Worm (Caenorhabditis elegans) whole organism, L1 larva: ENCODE results near the gene ZK1248.20.
A peak's percentile ranks its signal among the peaks of the same experiment; 100 is the strongest.

ENCODE experiments used
- C04F5.9 ChIP-seq: sonication (generic microtip); optimal IDR thresholded peaks from 2 replicates; lab custom pipeline; 2016; ENCODE audit warnings: missing genetic modification characterization, missing compliant biosample characterization
- C16A3.4 ChIP-seq: fragments of 150-350 bp; optimal IDR thresholded peaks from 2 replicates; lab custom pipeline; 2014; ENCODE audit warnings: missing biosample characterization, missing genetic modification characterization
- aha-1 ChIP-seq: fragments of 150-350 bp; optimal IDR thresholded peaks from 2 replicates; lab custom pipeline; 2014; ENCODE audit warnings: missing biosample characterization, missing genetic modification characterization
- ceh-8 ChIP-seq: fragments of 200-800 bp; sonication (Bioruptor generic); optimal IDR thresholded peaks from 2 replicates; lab custom pipeline; 2018; ENCODE audit warnings: mild to moderate bottlenecking, missing genetic modification characterization, moderate library complexity, missing compliant biosample characterization
- ceh-82 ChIP-seq, 3 experiments: fragments of 150-350 bp in 1 of 3; sonication (generic microtip) in 2 of 3; optimal IDR thresholded peaks; 2 replicates each; lab custom pipeline; 2014 to 2017; ENCODE audit warnings: missing biosample characterization in 3 of 3, missing genetic modification characterization in 3 of 3
- ceh-88 ChIP-seq: fragments of 200-800 bp; sonication (Bioruptor generic); IDR thresholded peaks from 2 replicates; pipeline ENCODE4 v1.3.6; 2022; ENCODE audit warnings: missing genetic modification characterization, missing compliant biosample characterization
- dpl-1 ChIP-seq, 3 experiments: fragments of 150-350 bp in 2 of 3; sonication (generic microtip) in 1 of 3; optimal IDR thresholded peaks; 2 replicates each; lab custom pipeline; 2014 to 2017; ENCODE audit warnings: missing biosample characterization in 3 of 3, missing genetic modification characterization in 3 of 3, missing genetic modification reagents in 3 of 3
- dsc-1 ChIP-seq: sonication (generic microtip); optimal IDR thresholded peaks from 2 replicates; lab custom pipeline; 2016; ENCODE audit warnings: mild to moderate bottlenecking, missing genetic modification characterization, missing compliant biosample characterization
- efl-1 ChIP-seq, 4 experiments: fragments of 150-350 bp; optimal IDR thresholded peaks in 3 of 4; peaks in 1 of 4; 1 replicate in 1 of 4; 2 replicates in 3 of 4; lab custom pipeline; 2014; ENCODE audit warnings: missing biosample characterization in 2 of 4, missing genetic modification characterization in 2 of 4, missing genetic modification reagents in 2 of 4
- efl-3 ChIP-seq: fragments of 200-800 bp; sonication (Bioruptor generic); optimal IDR thresholded peaks from 2 replicates; lab custom pipeline; 2018; ENCODE audit warnings: mild to moderate bottlenecking, missing genetic modification characterization, missing compliant biosample characterization
- ets-5 ChIP-seq: fragments of 200-800 bp; sonication (Bioruptor generic); IDR thresholded peaks from 2 replicates; pipeline ENCODE4 v1.3.6; 2022; ENCODE audit warnings: missing genetic modification characterization, missing compliant biosample characterization
- fkh-4 ChIP-seq: sonication (generic microtip); optimal IDR thresholded peaks from 2 replicates; lab custom pipeline; 2016; ENCODE audit warnings: missing compliant biosample characterization, missing genetic modification characterization, borderline replicate concordance
- fkh-8 ChIP-seq: sonication (generic microtip); optimal IDR thresholded peaks from 2 replicates; lab custom pipeline; 2016; ENCODE audit warnings: mild to moderate bottlenecking, missing genetic modification characterization, missing compliant biosample characterization
- fos-1 ChIP-seq: fragments of 150-350 bp; optimal IDR thresholded peaks from 2 replicates; lab custom pipeline; 2014; ENCODE audit warnings: missing biosample characterization, missing genetic modification characterization
- grh-1 ChIP-seq: fragments of 200-800 bp; sonication (Bioruptor generic); IDR thresholded peaks from 2 replicates; pipeline ENCODE4 v1.3.6; 2022; ENCODE audit warnings: missing genetic modification reagents, missing genetic modification characterization, missing compliant biosample characterization
- isw-1 ChIP-seq: fragments of 200-800 bp; sonication (Bioruptor generic); IDR thresholded peaks from 2 replicates; pipeline ENCODE4 v1.3.6; 2022; ENCODE audit warnings: missing genetic modification characterization, missing compliant biosample characterization
- jun-1 ChIP-seq: fragments of 150-350 bp; optimal IDR thresholded peaks from 2 replicates; lab custom pipeline; 2014; ENCODE audit warnings: missing biosample characterization, missing genetic modification reagents, missing genetic modification characterization
- lin-13 ChIP-seq: fragments of 150-350 bp; optimal IDR thresholded peaks from 2 replicates; lab custom pipeline; 2014; ENCODE audit warnings: missing biosample characterization, missing genetic modification reagents, missing genetic modification characterization
- lin-14 ChIP-seq: fragments of 200-800 bp; sonication (Bioruptor generic); optimal IDR thresholded peaks from 2 replicates; lab custom pipeline; 2018; ENCODE audit warnings: mild to moderate bottlenecking, missing genetic modification characterization, moderate library complexity, missing compliant biosample characterization
- lin-35 ChIP-seq, 2 experiments: fragments of 150-350 bp; optimal IDR thresholded peaks; 2 replicates each; lab custom pipeline; 2014; ENCODE audit warnings: missing biosample characterization in 2 of 2, missing genetic modification characterization in 2 of 2, missing genetic modification reagents in 2 of 2
- lir-3 ChIP-seq: sonication (generic microtip); optimal IDR thresholded peaks from 2 replicates; lab custom pipeline; 2016; ENCODE audit warnings: mild to moderate bottlenecking, missing genetic modification characterization, moderate library complexity, missing compliant biosample characterization; ENCODE audit not compliant: poor library complexity
- lsy-2 ChIP-seq, 2 experiments: fragments of 150-350 bp; optimal IDR thresholded peaks; 2 replicates each; lab custom pipeline; 2014; ENCODE audit warnings: missing biosample characterization in 2 of 2, missing genetic modification characterization in 2 of 2
- mdl-1 ChIP-seq, 2 experiments: fragments of 150-350 bp; optimal IDR thresholded peaks; 2 replicates each; lab custom pipeline; 2014 to 2017; ENCODE audit warnings: missing biosample characterization in 2 of 2, missing genetic modification characterization in 2 of 2, inconsistent platforms in 1 of 2
- mep-1 ChIP-seq: fragments of 150-350 bp; optimal IDR thresholded peaks from 2 replicates; lab custom pipeline; 2014; ENCODE audit warnings: missing biosample characterization, missing genetic modification characterization
- nhr-19 ChIP-seq: fragments of 200-800 bp; sonication (Bioruptor generic); conservative IDR thresholded peaks from 2 replicates; pipeline ENCODE4 v1.3.6; 2022; ENCODE audit warnings: missing genetic modification characterization, missing compliant biosample characterization
- nhr-20 ChIP-seq: sonication (generic microtip); optimal IDR thresholded peaks from 2 replicates; lab custom pipeline; 2016; ENCODE audit warnings: mild to moderate bottlenecking, missing genetic modification characterization, missing compliant biosample characterization
- nhr-47 ChIP-seq: sonication (generic microtip); optimal IDR thresholded peaks from 2 replicates; lab custom pipeline; 2016; ENCODE audit warnings: mild to moderate bottlenecking, missing genetic modification characterization, moderate library complexity, missing compliant biosample characterization
- nhr-76 ChIP-seq: sonication (generic microtip); optimal IDR thresholded peaks from 2 replicates; lab custom pipeline; 2017; ENCODE audit warnings: missing biosample characterization, missing genetic modification characterization
- nhr-85 ChIP-seq: sonication (generic microtip); peaks from one replicate; lab custom pipeline; 2016; ENCODE audit warnings: missing genetic modification characterization, inconsistent platforms, missing compliant biosample characterization
- nhr-90 ChIP-seq: sonication (generic microtip); optimal IDR thresholded peaks from 2 replicates; lab custom pipeline; 2016; ENCODE audit warnings: mild to moderate bottlenecking, missing genetic modification characterization, missing compliant biosample characterization; ENCODE audit not compliant: poor library complexity
- pax-3 ChIP-seq: fragments of 200-800 bp; sonication (Bioruptor generic); optimal IDR thresholded peaks from 2 replicates; lab custom pipeline; 2018; ENCODE audit warnings: mild to moderate bottlenecking, missing genetic modification characterization, moderate library complexity, missing compliant biosample characterization
- pqm-1 ChIP-seq: sonication (generic microtip); optimal IDR thresholded peaks from 3 replicates; lab custom pipeline; 2017; ENCODE audit warnings: missing biosample characterization, missing genetic modification characterization
- rnt-1 ChIP-seq: sonication (generic microtip); optimal IDR thresholded peaks from 2 replicates; lab custom pipeline; 2016; ENCODE audit warnings: mild to moderate bottlenecking, missing genetic modification characterization, moderate library complexity, missing compliant biosample characterization
- skn-1 ChIP-seq: fragments of 150-350 bp; optimal IDR thresholded peaks from 2 replicates; lab custom pipeline; 2014; ENCODE audit warnings: missing biosample characterization, missing genetic modification characterization
- snpc-4 ChIP-seq: fragments of 150-350 bp; optimal IDR thresholded peaks from 2 replicates; lab custom pipeline; 2014; ENCODE audit warnings: missing biosample characterization, missing genetic modification characterization
- snu-23 ChIP-seq: sonication (generic microtip); optimal IDR thresholded peaks from 2 replicates; lab custom pipeline; 2016; ENCODE audit warnings: missing genetic modification characterization, missing compliant biosample characterization
- sox-4 ChIP-seq: sonication (generic microtip); optimal IDR thresholded peaks from 2 replicates; lab custom pipeline; 2016; ENCODE audit warnings: missing genetic modification characterization, missing compliant biosample characterization
- sup-37 ChIP-seq: fragments of 200-800 bp; sonication (Bioruptor generic); optimal IDR thresholded peaks from 2 replicates; lab custom pipeline; 2018; ENCODE audit warnings: mild to moderate bottlenecking, missing genetic modification characterization, missing compliant biosample characterization
- swsn-7 ChIP-seq: sonication (generic microtip); optimal IDR thresholded peaks from 2 replicates; lab custom pipeline; 2016; ENCODE audit warnings: missing genetic modification characterization, missing compliant biosample characterization
- tbx-2 ChIP-seq: sonication (generic microtip); optimal IDR thresholded peaks from 2 replicates; lab custom pipeline; 2016; ENCODE audit warnings: missing genetic modification characterization, missing compliant biosample characterization
- tlp-1 ChIP-seq: fragments of 150-350 bp; optimal IDR thresholded peaks from 2 replicates; lab custom pipeline; 2014; ENCODE audit warnings: missing biosample characterization, missing genetic modification characterization
- unc-130 ChIP-seq: fragments of 150-350 bp; optimal IDR thresholded peaks from 2 replicates; lab custom pipeline; 2017; ENCODE audit warnings: missing biosample characterization, missing genetic modification characterization, inconsistent platforms
- unc-86 ChIP-seq: sonication (generic microtip); optimal IDR thresholded peaks from 2 replicates; lab custom pipeline; 2016; ENCODE audit warnings: missing genetic modification characterization, missing compliant biosample characterization
- unc-98 ChIP-seq: fragments of 200-800 bp; sonication (Bioruptor generic); IDR thresholded peaks from 2 replicates; pipeline ENCODE4 v1.3.6; 2022; ENCODE audit warnings: missing genetic modification characterization, missing compliant biosample characterization
- vab-15 ChIP-seq: sonication (generic microtip); optimal IDR thresholded peaks from 2 replicates; lab custom pipeline; 2017; ENCODE audit warnings: missing genotype, mild to moderate bottlenecking, missing genetic modification characterization, missing compliant biosample characterization
- xbp-1 ChIP-seq: sonication (generic microtip); optimal IDR thresholded peaks from 2 replicates; lab custom pipeline; 2016; ENCODE audit warnings: missing genetic modification characterization, missing compliant biosample characterization
- zip-4 ChIP-seq: fragments of 200-800 bp; sonication (Bioruptor generic); optimal IDR thresholded peaks from 2 replicates; lab custom pipeline; 2018; ENCODE audit warnings: mild to moderate bottlenecking, missing genetic modification characterization, moderate library complexity, missing compliant biosample characterization
- ztf-11 ChIP-seq, 2 experiments: sonication (generic microtip); optimal IDR thresholded peaks; 2 replicates each; lab custom pipeline; 2016 to 2017; ENCODE audit warnings: missing genetic modification characterization in 2 of 2, missing biosample characterization in 1 of 2, missing compliant biosample characterization in 1 of 2
- ztf-4 ChIP-seq: fragments of 150-350 bp; optimal IDR thresholded peaks from 2 replicates; lab custom pipeline; 2014; ENCODE audit warnings: missing biosample characterization, missing genetic modification characterization

The ZK1248.20 gene

ce11 chrII:5781935-5782921 is 34.2 kb upstream of the ZK1248.20 start, which contains the start of gene K05F1.6:
K05F1.6 (plus strand) TSS chrII:5782520.
- TF ChIP-seq skn-1 (tag; lab: Kevin White, UChicago) = peak; percentile 11
- no peak for TF ChIP-seq snpc-4 (tag; lab: Kevin White, UChicago)
- TF ChIP-seq nhr-20 (tag; lab: Kevin White, UChicago) = peak; percentile 55
- TF ChIP-seq ztf-4 (tag; lab: Kevin White, UChicago) = peak; percentile 15
- no peak for TF ChIP-seq fkh-4 (tag; lab: Kevin White, UChicago)
- TF ChIP-seq lin-35 (GFP tag; optimal IDR thresholded peaks at IDR 0.05; lab: Kevin White, UChicago) = peak; percentile 6 to 44
- no peak for TF ChIP-seq aha-1 (tag; lab: Kevin White, UChicago)
- TF ChIP-seq fos-1 (tag; lab: Kevin White, UChicago) = peak; percentile 29
- TF ChIP-seq vab-15 = no peak
- TF ChIP-seq C04F5.9 (tag; lab: Kevin White, UChicago) = no peak
- peak; percentile 19 for TF ChIP-seq pax-3 (tag; lab: Kevin White, UChicago)
- TF ChIP-seq ceh-88 = no peak
- peak; percentile 70 for TF ChIP-seq dsc-1
- peak; percentile 73 for TF ChIP-seq nhr-47 (tag; lab: Kevin White, UChicago)
- TF ChIP-seq nhr-90 (tag; lab: Kevin White, UChicago) = peak; percentile 65
- TF ChIP-seq pqm-1 (tag; lab: Kevin White, UChicago) = no peak
- peak; percentile 39 for TF ChIP-seq xbp-1
- TF ChIP-seq ceh-82 (tag; optimal IDR thresholded peaks at IDR 0.05; lab: Kevin White, UChicago) = peak in 2 of 3 experiments; percentile 32
- TF ChIP-seq unc-98 = 0 out of 2 replicates have a peak, but pooled peaks have one; percentile 53
- peak in 1 of 2 experiments; percentile 52 for TF ChIP-seq lsy-2 (tag; optimal IDR thresholded peaks at IDR 0.05; lab: Kevin White, UChicago)
- peak; percentile 1 for TF ChIP-seq jun-1 (tag; lab: Kevin White, UChicago)
- TF ChIP-seq C16A3.4 (tag; lab: Kevin White, UChicago) = peak; percentile 59
- TF ChIP-seq efl-3 (GFP tag; lab: Kevin White, UChicago) = no peak
- TF ChIP-seq swsn-7 (tag; lab: Kevin White, UChicago) = peak; percentile 42
- no peak for TF ChIP-seq sox-4
- 0 out of 2 replicates have a peak, but pooled peaks have one; percentile 1 for TF ChIP-seq isw-1 (GFP tag; lab: Robert Waterston, UW)
- TF ChIP-seq unc-86 (tag; lab: Kevin White, UChicago) = peak; percentile 9
- TF ChIP-seq mdl-1 (tag; optimal IDR thresholded peaks at IDR 0.05; lab: Kevin White, UChicago) = peak in 1 of 2 experiments; percentile 58
- TF ChIP-seq grh-1 (GFP tag; lab: Robert Waterston, UW) = 0 out of 2 replicates have a peak, but pooled peaks have one; percentile 45
- TF ChIP-seq rnt-1 = peak; percentile 78
- TF ChIP-seq unc-130 (tag; lab: Kevin White, UChicago) = peak; percentile 52
- peak; percentile 19 for TF ChIP-seq zip-4 (GFP tag; lab: Kevin White, UChicago)
- peak; percentile 41 for TF ChIP-seq fkh-8 (tag; lab: Kevin White, UChicago)
- TF ChIP-seq ztf-11 (tag; optimal IDR thresholded peaks at IDR 0.05; lab: Kevin White, UChicago) = peak in 1 of 2 experiments; percentile 36
- TF ChIP-seq lir-3 (tag; lab: Kevin White, UChicago) = no peak
- TF ChIP-seq dpl-1 (GFP tag; optimal IDR thresholded peaks at IDR 0.05; lab: Kevin White, UChicago) = peak in 1 of 3 experiments; percentile 8
- TF ChIP-seq tbx-2 (tag; lab: Kevin White, UChicago) = peak; percentile 18
- TF ChIP-seq snu-23 (GFP tag; lab: Kevin White, UChicago) = peak; percentile 20
- peak; percentile 19 for TF ChIP-seq ceh-8 (GFP tag; lab: Kevin White, UChicago)
- no peak for TF ChIP-seq tlp-1 (tag; lab: Kevin White, UChicago)
- TF ChIP-seq sup-37 = peak; percentile 6
- peak; percentile 20 for TF ChIP-seq nhr-76 (tag; lab: Kevin White, UChicago)
- TF ChIP-seq nhr-85 (tag; lab: Kevin White, UChicago) = peak; percentile 53
- peak; percentile 40 to 69 for TF ChIP-seq efl-1 (optimal IDR thresholded peaks at IDR 0.05; lab: Kevin White, UChicago)
- TF ChIP-seq efl-1 (GFP tag; optimal IDR thresholded peaks at IDR 0.05 in 1 of 2; lab: Kevin White, UChicago) = peak in 1 of 2 experiments; percentile 94
- TF ChIP-seq ets-5 = no peak
- TF ChIP-seq lin-13 = peak; percentile 22
- TF ChIP-seq lin-14 = peak; percentile 56
- peak; percentile 52 for TF ChIP-seq mep-1
- peak; percentile 72 for TF ChIP-seq nhr-19 (GFP tag; lab: Robert Waterston, UW)
